Worm (Caenorhabditis elegans): ENCODE measurements around the gene F43C9.1.

DNA sequence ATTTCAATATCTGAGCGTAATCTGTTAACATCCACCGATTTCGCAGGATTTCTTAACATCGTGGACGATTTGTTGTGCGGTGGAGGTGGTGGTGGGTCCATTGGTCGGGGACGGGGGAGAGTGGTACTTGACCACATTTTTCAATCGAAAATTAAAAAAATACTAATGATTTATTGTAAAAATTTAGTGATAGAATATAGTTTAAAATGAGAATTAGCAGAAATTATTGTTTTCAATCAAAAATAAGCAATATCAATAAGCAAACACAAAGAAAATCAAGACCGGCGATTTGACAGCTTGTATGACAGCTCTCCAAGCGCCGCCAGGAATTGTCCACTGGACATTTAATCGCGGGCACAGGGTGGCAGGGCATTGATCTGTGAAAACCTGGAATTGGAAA, 10.9 kb upstream of the F43C9.1 start, which contains the start of gene hum-10:
- TF ChIP-seq gmeb-2 (tag; optimal IDR thresholded peaks at IDR 0.05), result no peak
- no peak for TF ChIP-seq pqm-1 (tag; optimal IDR thresholded peaks at IDR 0.05)
- no peak for TF ChIP-seq dve-1 (tag; optimal IDR thresholded peaks at IDR 0.05)
- no peak for TF ChIP-seq nhr-11 (tag; optimal IDR thresholded peaks at IDR 0.05)
- TF ChIP-seq ahr-1 (tag; optimal IDR thresholded peaks at IDR 0.05), result no peak
- no peak for TF ChIP-seq Y22D7AL.16 (tag; optimal IDR thresholded peaks at IDR 0.05)
- no peak for TF ChIP-seq fkh-6 (tag; optimal IDR thresholded peaks at IDR 0.05)
- TF ChIP-seq dmd-4 (tag; optimal IDR thresholded peaks at IDR 0.05; ENCODE audit: borderline replicate concordance), result no peak
- TF ChIP-seq fkh-10 (GFP tag; optimal IDR thresholded peaks at IDR 0.05), result no peak

All from whole organism, late embryonic.